Worm (Caenorhabditis elegans) whole organism, young adult: ENCODE measurements around the gene C35B8.3.

Source experiments
- B0035.1 ChIP-seq: sonication (generic microtip); optimal IDR thresholded peaks from 2 replicates; lab custom pipeline; 2016; ENCODE audit warnings: missing genetic modification characterization, mild to moderate bottlenecking, missing compliant biosample characterization, missing genotype, missing genetic modification reagents
- D2030.7 ChIP-seq: fragments of 200-800 bp; sonication (Bioruptor generic); IDR thresholded peaks from 2 replicates; pipeline ENCODE4 v1.3.6; 2022; ENCODE audit warnings: missing genetic modification reagents, missing genetic modification characterization, missing compliant biosample characterization
- F33H1.4 ChIP-seq: fragments of 200-800 bp; sonication (Bioruptor generic); IDR thresholded peaks from 2 replicates; pipeline ENCODE4 v1.3.6; 2022; ENCODE audit warnings: missing genetic modification reagents, missing genetic modification characterization, missing compliant biosample characterization
- K12H6.12 ChIP-seq: fragments of 200-800 bp; sonication (Bioruptor generic); optimal IDR thresholded peaks from 2 replicates; lab custom pipeline; 2018; ENCODE audit warnings: mild to moderate bottlenecking, missing genetic modification characterization, missing compliant biosample characterization
- Y53G8AR.9 ChIP-seq: fragments of 200-800 bp; sonication (Bioruptor generic); conservative IDR thresholded peaks from 2 replicates; pipeline ENCODE4 v1.3.6; 2022; ENCODE audit warnings: missing genetic modification reagents, missing genetic modification characterization, missing compliant biosample characterization
- Y67H2A.10 ChIP-seq: fragments of 200-800 bp; sonication (Bioruptor generic); conservative IDR thresholded peaks from 2 replicates; pipeline ENCODE4 v1.3.6; 2022; ENCODE audit warnings: missing genetic modification reagents, missing genetic modification characterization, missing compliant biosample characterization
- akir-1 ChIP-seq: fragments of 200-800 bp; sonication (Bioruptor generic); optimal IDR thresholded peaks from 2 replicates; lab custom pipeline; 2018; ENCODE audit warnings: mild to moderate bottlenecking, missing genetic modification characterization, moderate library complexity, missing compliant biosample characterization
- cebp-1 ChIP-seq, 2 experiments: fragments of 200-800 bp in 1 of 2; sonication (Bioruptor generic) in 1 of 2; sonication (generic microtip) in 1 of 2; IDR thresholded peaks in 1 of 2; optimal IDR thresholded peaks in 1 of 2; 2 replicates each; pipeline versions ENCODE4 v1.3.6 to Lab custom; 2017 to 2022; ENCODE audit warnings: missing compliant biosample characterization in 2 of 2, missing genetic modification characterization in 2 of 2, mild to moderate bottlenecking in 1 of 2, missing genetic modification reagents in 1 of 2, moderate library complexity in 1 of 2
- ceh-27 ChIP-seq: fragments of 200-800 bp; sonication (Bioruptor generic); optimal IDR thresholded peaks from 2 replicates; lab custom pipeline; 2018; ENCODE audit warnings: mild to moderate bottlenecking, missing genetic modification characterization, moderate library complexity, missing compliant biosample characterization
- ceh-40 ChIP-seq: fragments of 200-800 bp; sonication (Bioruptor generic); IDR thresholded peaks from 2 replicates; pipeline ENCODE4 v1.3.6; 2022; ENCODE audit warnings: missing genetic modification characterization, missing compliant biosample characterization
- ceh-79 ChIP-seq: sonication (generic microtip); optimal IDR thresholded peaks from 2 replicates; lab custom pipeline; 2017; ENCODE audit warnings: mild to moderate bottlenecking, missing genetic modification characterization, missing compliant biosample characterization
- chd-7 ChIP-seq: sonication (generic microtip); optimal IDR thresholded peaks from 2 replicates; lab custom pipeline; 2016; ENCODE audit warnings: mild to moderate bottlenecking, missing genetic modification characterization, moderate library complexity, missing compliant biosample characterization
- dox-1 ChIP-seq: fragments of 200-800 bp; sonication (Bioruptor generic); IDR thresholded peaks from 2 replicates; pipeline ENCODE4 v1.3.6; 2022; ENCODE audit warnings: missing genetic modification reagents, missing genetic modification characterization, missing compliant biosample characterization
- dpl-1 ChIP-seq: fragments of 150-350 bp; optimal IDR thresholded peaks from 2 replicates; lab custom pipeline; 2014; ENCODE audit warnings: missing biosample characterization, missing genetic modification reagents, missing genetic modification characterization
- egl-44 ChIP-seq: fragments of 200-800 bp; sonication (Bioruptor generic); IDR thresholded peaks from 2 replicates; pipeline ENCODE4 v1.3.6; 2022; ENCODE audit warnings: missing genetic modification reagents, missing genetic modification characterization, missing compliant biosample characterization
- fkh-3 ChIP-seq: sonication (generic microtip); optimal IDR thresholded peaks from 2 replicates; lab custom pipeline; 2016; ENCODE audit warnings: mild to moderate bottlenecking, missing genetic modification characterization, missing compliant biosample characterization
- hlh-26 ChIP-seq: fragments of 200-800 bp; sonication (Bioruptor generic); conservative IDR thresholded peaks from 2 replicates; pipeline ENCODE4 v1.3.6; 2022; ENCODE audit warnings: missing genetic modification reagents, missing genetic modification characterization, missing compliant biosample characterization
- hmg-1.2 ChIP-seq: fragments of 200-800 bp; sonication (Bioruptor generic); IDR thresholded peaks from 2 replicates; pipeline ENCODE4 v1.3.6; 2022; ENCODE audit warnings: missing genetic modification reagents, missing genetic modification characterization, missing compliant biosample characterization
- hmg-20 ChIP-seq: fragments of 200-800 bp; sonication (Bioruptor generic); IDR thresholded peaks from 2 replicates; pipeline ENCODE4 v1.3.6; 2022; ENCODE audit warnings: missing genetic modification reagents, missing genetic modification characterization, missing compliant biosample characterization
- hrde-1 ChIP-seq: sonication (generic microtip); optimal IDR thresholded peaks from 2 replicates; lab custom pipeline; 2016; ENCODE audit warnings: missing genetic modification characterization, mild to moderate bottlenecking, missing compliant biosample characterization, moderate library complexity, missing genotype, missing genetic modification reagents, borderline replicate concordance
- let-526 ChIP-seq: fragments of 200-800 bp; sonication (Bioruptor generic); IDR thresholded peaks from 2 replicates; pipeline ENCODE4 v1.3.6; 2022; ENCODE audit warnings: missing genetic modification reagents, missing genetic modification characterization, missing compliant biosample characterization
- let-607 ChIP-seq, 2 experiments: fragments of 200-800 bp in 1 of 2; sonication (Bioruptor generic) in 1 of 2; sonication (generic microtip) in 1 of 2; optimal IDR thresholded peaks; 2 replicates each; lab custom pipeline; 2016 to 2018; ENCODE audit warnings: mild to moderate bottlenecking in 2 of 2, missing compliant biosample characterization in 2 of 2, missing genetic modification characterization in 2 of 2, moderate library complexity in 2 of 2, missing genotype in 1 of 2
- lin-35 ChIP-seq, 3 experiments: fragments of 150-350 bp in 2 of 3; sonication (generic microtip) in 1 of 3; optimal IDR thresholded peaks; 2 replicates each; lab custom pipeline; 2014 to 2018; ENCODE audit warnings: missing biosample characterization in 3 of 3, missing genetic modification characterization in 3 of 3, missing genetic modification reagents in 3 of 3
- lsl-1 ChIP-seq: fragments of 200-800 bp; sonication (Bioruptor generic); optimal IDR thresholded peaks from 2 replicates; lab custom pipeline; 2018; ENCODE audit warnings: mild to moderate bottlenecking, missing genetic modification characterization, moderate library complexity, missing compliant biosample characterization
- nfya-2 ChIP-seq: fragments of 200-800 bp; sonication (Bioruptor generic); IDR thresholded peaks from 2 replicates; pipeline ENCODE4 v1.3.6; 2022; ENCODE audit warnings: missing genetic modification reagents, missing genetic modification characterization, missing compliant biosample characterization
- nhr-80 ChIP-seq: sonication (generic microtip); optimal IDR thresholded peaks from 2 replicates; lab custom pipeline; 2016; ENCODE audit warnings: missing genetic modification characterization, missing compliant biosample characterization
- pbrm-1 ChIP-seq: fragments of 200-800 bp; sonication (Bioruptor generic); IDR thresholded peaks from 2 replicates; pipeline ENCODE4 v1.3.6; 2022; ENCODE audit warnings: missing genetic modification reagents, missing genetic modification characterization, missing compliant biosample characterization
- rec-8 ChIP-seq, 2 experiments: sonication (generic microtip); optimal IDR thresholded peaks; 2 replicates each; lab custom pipeline; 2016; ENCODE audit warnings: mild to moderate bottlenecking in 2 of 2, missing genetic modification characterization in 2 of 2, missing genetic modification reagents in 2 of 2, missing genotype in 2 of 2, missing biosample characterization in 1 of 2, missing compliant biosample characterization in 1 of 2, moderate library complexity in 1 of 2
- snpc-1.1 ChIP-seq: sonication (generic microtip); optimal IDR thresholded peaks from 2 replicates; lab custom pipeline; 2017; ENCODE audit warnings: missing genetic modification characterization, mild to moderate bottlenecking, missing compliant biosample characterization, antibody characterized with exemption, moderate library complexity, missing genotype, missing genetic modification reagents; ENCODE audit not compliant: insufficient read depth
- tbp1 ChIP-seq: fragments of 200-800 bp; sonication (Bioruptor generic); optimal IDR thresholded peaks from 2 replicates; lab custom pipeline; 2018; ENCODE audit warnings: mild to moderate bottlenecking, missing genetic modification characterization, missing compliant biosample characterization
- xnd-1 ChIP-seq: sonication (generic microtip); optimal IDR thresholded peaks from 2 replicates; lab custom pipeline; 2016; ENCODE audit warnings: missing genotype, missing genetic modification reagents, missing genetic modification characterization, missing compliant biosample characterization
- zfh-2 ChIP-seq: fragments of 200-800 bp; sonication (Bioruptor generic); conservative IDR thresholded peaks from 2 replicates; pipeline ENCODE4 v1.3.6; 2022; ENCODE audit warnings: missing genetic modification reagents, missing genetic modification characterization, missing compliant biosample characterization
- ztf-3 ChIP-seq: fragments of 200-800 bp; sonication (Bioruptor generic); optimal IDR thresholded peaks from 2 replicates; lab custom pipeline; 2018; ENCODE audit warnings: mild to moderate bottlenecking, missing genetic modification characterization, missing compliant biosample characterization

The C35B8.3 gene

ce11 chrX:9204986-9205385 is 8.7 kb upstream of the C35B8.3 start:
- no peak for TF ChIP-seq snpc-1.1 (tag; lab: Kevin White, UChicago)
- no peak for TF ChIP-seq hrde-1 (tag; lab: Kevin White, UChicago)
- TF ChIP-seq lsl-1 (GFP tag; lab: Kevin White, UChicago), result no peak
- TF ChIP-seq nfya-2 (GFP tag; lab: Robert Waterston, UW), result no peak
- TF ChIP-seq ceh-79 (tag; lab: Kevin White, UChicago), result no peak
- no peak for TF ChIP-seq ceh-40 (GFP tag; lab: Robert Waterston, UW)
- no peak for TF ChIP-seq egl-44
- no peak for TF ChIP-seq chd-7 (tag; lab: Kevin White, UChicago)
- TF ChIP-seq, all 124 proteins: peak for 0

- no peak for TF ChIP-seq rec-8 (tag; optimal IDR thresholded peaks at IDR 0.05; lab: Kevin White, UChicago)
- no peak for TF ChIP-seq B0035.1 (tag; lab: Kevin White, UChicago)
- no peak for TF ChIP-seq ceh-27 (GFP tag; lab: Kevin White, UChicago)
- TF ChIP-seq akir-1 (GFP tag; lab: Kevin White, UChicago), result no peak
- TF ChIP-seq D2030.7 (GFP tag; lab: Robert Waterston, UW), result no peak
- no peak for TF ChIP-seq F33H1.4
These were observed 7.0 kb upstream of the C35B8.3 start for ce11 chrX:9206731-9207130.

- peak; percentile 30 for TF ChIP-seq nhr-80 (tag; lab: Kevin White, UChicago)
- no peak for TF ChIP-seq Y67H2A.10 (GFP tag; lab: Robert Waterston, UW)
These were observed 5.2 kb upstream of the C35B8.3 start for ce11 chrX:9208492-9208891.

DNA sequence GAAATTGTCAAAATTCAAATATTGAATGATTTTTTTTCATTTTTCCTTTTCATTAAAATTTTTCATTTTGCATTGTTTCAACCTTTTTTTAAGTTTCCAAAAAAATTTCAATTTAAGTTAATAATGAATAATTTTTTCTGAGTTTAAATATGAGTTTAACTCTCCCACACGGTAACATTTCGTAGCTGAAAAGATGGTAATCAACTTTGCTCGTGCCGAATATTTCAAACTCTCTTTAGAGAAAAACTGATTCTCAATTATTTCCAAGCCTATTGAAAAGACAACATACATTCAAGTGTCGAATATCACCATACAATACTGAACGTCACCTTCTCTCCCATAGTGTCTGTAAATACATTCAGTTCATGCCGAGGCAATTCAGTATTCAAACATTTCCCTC is 4.8 kb upstream of the C35B8.3 start:
- no peak for TF ChIP-seq xnd-1 (tag; lab: Kevin White, UChicago)
- TF ChIP-seq let-526, result no peak
- no peak for TF ChIP-seq cebp-1 (GFP tag; IDR thresholded peaks at IDR 0.05; lab: Robert Waterston, UW)
- no peak for TF ChIP-seq cebp-1 (tag; optimal IDR thresholded peaks at IDR 0.05; lab: Kevin White, UChicago)
- TF ChIP-seq, all 124 proteins: peak for 0

DNA sequence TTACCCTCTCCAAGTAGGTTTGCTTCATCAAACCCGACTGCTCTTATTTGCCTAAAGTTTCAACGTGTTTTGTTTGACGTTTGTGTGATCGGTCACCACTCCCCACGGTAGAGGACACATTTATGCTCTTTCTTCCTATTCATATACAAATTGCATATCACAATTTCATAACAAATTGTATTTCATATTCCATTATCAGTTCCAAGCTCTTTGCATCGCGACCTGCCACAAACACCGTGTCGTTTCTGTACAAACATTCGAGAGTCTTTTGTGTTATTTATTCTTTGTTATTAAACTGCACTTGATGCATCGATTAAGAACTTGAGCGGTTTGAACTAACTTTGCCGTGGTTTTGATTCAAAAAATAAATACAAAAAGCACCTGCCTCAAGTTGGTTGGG is 3.6 kb upstream of the C35B8.3 start:
- TF ChIP-seq nhr-80 (tag; lab: Kevin White, UChicago), result peak; percentile 73
- no peak for TF ChIP-seq fkh-3
- TF ChIP-seq, all 124 proteins: peak for 1

DNA sequence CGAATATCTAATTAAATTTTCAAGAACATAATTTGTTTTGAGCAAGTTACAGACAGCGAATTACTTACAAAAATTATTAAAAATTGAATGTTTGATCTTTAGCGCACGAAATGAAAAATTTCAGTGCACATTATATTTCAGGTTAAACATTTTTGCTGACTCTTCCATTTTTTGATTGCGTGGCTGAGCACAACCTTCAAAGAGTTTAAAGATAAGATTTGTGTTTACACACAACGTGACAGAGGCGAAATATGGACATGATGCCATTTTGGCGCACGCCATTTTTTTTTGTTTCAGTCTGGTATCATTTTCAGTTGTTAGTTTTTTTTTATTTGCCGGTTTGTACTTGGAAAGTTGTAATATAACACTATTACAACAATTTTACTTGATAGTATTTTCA is 1.0 kb upstream of the C35B8.3 start:
- peak; percentile 15 to 27 for TF ChIP-seq let-607 (tag; optimal IDR thresholded peaks at IDR 0.05; lab: Kevin White, UChicago)
- TF ChIP-seq lin-35 (GFP tag; optimal IDR thresholded peaks at IDR 0.05; lab: Kevin White, UChicago), result no peak
- peak; percentile 82 for TF ChIP-seq nhr-80 (tag; lab: Kevin White, UChicago)
- TF ChIP-seq, all 124 proteins: peak for 2

- TF ChIP-seq Y53G8AR.9 (0 out of 2 replicates have a peak, but pooled peaks have one; percentile 37), ceh-27 (GFP tag; lab: Kevin White, UChicago) (peak; percentile 41), K12H6.12 (peak; percentile 6), hmg-1.2 (GFP tag; lab: Robert Waterston, UW) (peak; percentile 89), zfh-2 (GFP tag; lab: Robert Waterston, UW) (peak; percentile 78), hlh-26 (no peak), nhr-80 (tag; lab: Kevin White, UChicago) (peak; percentile 86), dpl-1 (GFP tag; lab: Kevin White, UChicago) (no peak), tbp1 (GFP tag; lab: Kevin White, UChicago) (peak; percentile 13), dox-1 (peak; percentile 68; the same call in 1 of the 2 replicates), rec-8 (tag; optimal IDR thresholded peaks at IDR 0.05; lab: Kevin White, UChicago) (no peak), cebp-1 (GFP tag; IDR thresholded peaks at IDR 0.05; lab: Robert Waterston, UW) (no peak), cebp-1 (tag; optimal IDR thresholded peaks at IDR 0.05; lab: Kevin White, UChicago) (peak; percentile 53), hmg-20 (GFP tag; lab: Robert Waterston, UW) (0 out of 2 replicates have a peak, but pooled peaks have one; percentile 18), pbrm-1 (GFP tag; lab: Robert Waterston, UW) (peak; percentile 38; the same call in 1 of the 2 replicates), ztf-3 (no peak)
These were observed 11.6 kb downstream of the C35B8.3 start for ce11 chrX:9225273-9225672.
